Worm (Caenorhabditis elegans): ENCODE data around the gene W06H8.6.

The W06H8.6 gene

DNA sequence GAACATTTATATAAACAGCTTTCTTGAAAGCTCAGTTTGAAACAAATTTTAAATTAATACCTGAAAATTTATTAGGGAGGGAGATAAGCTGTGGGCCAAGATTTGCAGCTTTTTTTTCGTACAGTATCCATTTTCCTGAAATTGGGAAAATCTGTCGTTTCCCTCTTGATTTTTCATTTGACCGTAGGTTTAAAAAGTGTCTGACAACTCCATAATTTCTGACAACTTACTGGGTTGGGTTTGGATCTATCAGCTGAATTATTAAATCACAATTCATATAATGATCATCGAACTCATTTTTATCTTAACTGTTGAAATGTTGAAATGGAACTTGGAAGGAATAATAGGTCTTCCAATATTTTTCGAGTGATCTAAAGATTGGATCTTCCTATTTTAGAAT is 6.1 kb downstream of the W06H8.6 start (continued):
- TF ChIP-seq ztf-25 (GFP tag; IDR thresholded peaks at IDR 0.05) (no peak), hlh-26 (GFP tag; conservative IDR thresholded peaks at IDR 0.05) (no peak), ztf-26 (tag; optimal IDR thresholded peaks at IDR 0.05) (no peak), nhr-90 (tag; optimal IDR thresholded peaks at IDR 0.05) (no peak), rcor-1 (GFP tag; IDR thresholded peaks at IDR 0.05) (no peak), Y67H2A.10 (GFP tag; conservative IDR thresholded peaks at IDR 0.05) (no peak), let-607 (tag; optimal IDR thresholded peaks at IDR 0.05) (no peak), lin-40 (tag; optimal IDR thresholded peaks at IDR 0.05) (no peak), madf-10 (tag; optimal IDR thresholded peaks at IDR 0.05) (peak; percentile 35), Y56A3A.18 (GFP tag; IDR thresholded peaks at IDR 0.05) (0 out of 2 replicates have a peak, but pooled peaks have one; percentile 7), hlh-12 (tag; optimal IDR thresholded peaks at IDR 0.05) (no peak), hmg-1.2 (GFP tag; IDR thresholded peaks at IDR 0.05) (no peak), B0019.2 (GFP tag; conservative IDR thresholded peaks at IDR 0.05) (no peak), lsl-1 (GFP tag; optimal IDR thresholded peaks at IDR 0.05) (no peak), F37B4.10 (GFP tag; IDR thresholded peaks at IDR 0.05) (no peak), madf-3 (GFP tag; IDR thresholded peaks at IDR 0.05) (no peak), snpc-4 (GFP tag; optimal IDR thresholded peaks at IDR 0.05) (peak; percentile 8), snpc-4 (tag; optimal IDR thresholded peaks at IDR 0.05) (no peak)

DNA sequence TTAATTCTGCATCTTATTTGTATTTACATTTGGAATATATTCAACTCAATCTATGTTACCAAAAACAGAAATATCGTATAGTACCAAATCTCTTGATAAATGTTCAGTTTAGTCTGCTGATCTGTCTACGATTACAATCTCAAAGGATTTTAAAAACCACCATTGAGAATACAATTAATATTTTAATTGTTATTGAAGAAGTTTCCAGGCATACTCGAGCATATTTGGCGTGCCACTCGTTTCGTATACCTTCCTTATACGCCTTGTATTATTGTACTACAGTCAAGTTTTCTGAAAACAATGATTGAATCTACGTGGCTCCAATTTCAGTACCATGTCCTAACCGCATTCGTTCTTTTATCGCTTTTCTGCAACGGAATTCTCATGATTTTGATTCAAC is 9.0 kb downstream of the W06H8.6 start, which contains the start of gene str-206:
TSS of gene str-206 (plus strand) at position 301 of the 400 bp plus-strand sequence.
- TF ChIP-seq aptf-2 (GFP tag; conservative IDR thresholded peaks at IDR 0.05) (no peak), Y53F4B.3 (GFP tag; IDR thresholded peaks at IDR 0.05) (no peak), madf-10 (tag; optimal IDR thresholded peaks at IDR 0.05) (no peak), repo-1 (tag; optimal IDR thresholded peaks at IDR 0.05) (peak; percentile 28)

DNA sequence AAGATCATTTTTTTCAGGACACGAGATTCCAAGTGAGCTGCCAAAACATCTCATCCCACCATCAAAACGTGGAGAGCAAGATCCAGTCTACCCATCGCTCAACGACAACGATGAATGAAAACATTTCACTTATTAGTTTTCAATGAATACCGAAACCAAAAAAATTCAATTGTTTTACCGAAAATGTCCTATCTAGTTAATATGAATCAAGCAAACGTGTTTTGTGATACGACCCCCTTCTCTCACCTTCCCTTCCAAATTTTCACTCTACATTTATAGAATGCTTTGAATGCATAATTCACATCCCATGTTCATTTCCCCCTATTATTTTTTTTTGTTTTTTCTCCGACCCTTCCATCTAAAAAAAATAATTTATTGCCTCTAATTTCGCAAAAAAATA is 9.7 kb downstream of the W06H8.6 start:
- no peak for TF ChIP-seq F23B12.7 (tag; optimal IDR thresholded peaks at IDR 0.05; ENCODE audit: insufficient read depth)
- no peak for TF ChIP-seq aptf-3 (GFP tag; IDR thresholded peaks at IDR 0.05)
- no peak for TF ChIP-seq C17E4.6 (GFP tag; IDR thresholded peaks at IDR 0.05)

DNA sequence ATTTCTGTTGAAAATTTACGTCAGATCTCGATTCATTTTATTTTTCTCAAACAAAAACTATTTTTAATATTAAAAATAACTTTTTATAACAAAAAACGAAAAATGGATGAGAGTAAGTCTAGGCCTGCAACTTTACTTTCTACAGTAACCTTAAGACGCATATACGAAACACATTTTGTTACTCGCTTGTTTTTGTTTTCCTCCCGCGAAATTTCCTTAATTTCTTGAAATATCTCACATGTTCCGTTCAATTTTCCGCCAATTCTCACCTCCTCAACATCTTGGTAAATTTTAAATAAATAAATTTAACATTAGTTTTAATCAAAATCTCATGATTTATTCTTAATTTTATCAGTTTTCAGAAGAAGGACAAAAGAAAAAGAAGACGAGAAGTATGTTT is 12.3 kb downstream of the W06H8.6 start:
- 0 out of 2 replicates have a peak, but pooled peaks have one; percentile 47 for TF ChIP-seq rcor-1 (GFP tag; IDR thresholded peaks at IDR 0.05)
- TF ChIP-seq ceh-100 (GFP tag; IDR thresholded peaks at IDR 0.05): no peak
- TF ChIP-seq lir-1 (GFP tag; conservative IDR thresholded peaks at IDR 0.05): no peak
- TF ChIP-seq madf-8 (GFP tag; conservative IDR thresholded peaks at IDR 0.05): peak; percentile 99
- peak; percentile 73 for TF ChIP-seq F33H1.4 (GFP tag; IDR thresholded peaks at IDR 0.05)
- TF ChIP-seq madf-6 (GFP tag; IDR thresholded peaks at IDR 0.05): peak; percentile 99
- TF ChIP-seq ekl-4 (GFP tag; IDR thresholded peaks at IDR 0.05): 0 out of 2 replicates have a peak, but pooled peaks have one; percentile 16
- TF ChIP-seq madf-3 (GFP tag; IDR thresholded peaks at IDR 0.05): no peak
- TF ChIP-seq snpc-3.4 (tag; optimal IDR thresholded peaks at IDR 0.05): peak; percentile 63
- TF ChIP-seq F23B12.7 (tag; optimal IDR thresholded peaks at IDR 0.05; ENCODE audit: insufficient read depth): peak; percentile 22
- TF ChIP-seq tlf-1 (GFP tag; optimal IDR thresholded peaks at IDR 0.05): peak; percentile 6
- peak; percentile 67 for TF ChIP-seq dpl-1 (GFP tag; optimal IDR thresholded peaks at IDR 0.05)
- TF ChIP-seq ceh-91 (GFP tag; IDR thresholded peaks at IDR 0.05): peak; percentile 81
- peak; percentile 95 for TF ChIP-seq lsl-1 (GFP tag; optimal IDR thresholded peaks at IDR 0.05)
- TF ChIP-seq hmg-1.2 (GFP tag; IDR thresholded peaks at IDR 0.05): peak; percentile 33; the same call in 1 of the 2 replicates
- peak; percentile 70 for TF ChIP-seq hsf-1 (GFP tag; IDR thresholded peaks at IDR 0.05)
- TF ChIP-seq snpc-1.3 (tag; optimal IDR thresholded peaks at IDR 0.05; ENCODE audit: insufficient read depth): peak; percentile 33
- peak; percentile 69 for TF ChIP-seq lin-54 (GFP tag; optimal IDR thresholded peaks at IDR 0.05)
- TF ChIP-seq efl-1 (GFP tag; optimal IDR thresholded peaks at IDR 0.05): peak; percentile 94
- TF ChIP-seq D2030.7 (GFP tag; IDR thresholded peaks at IDR 0.05): peak; percentile 76
- TF ChIP-seq F49E8.2 (tag; optimal IDR thresholded peaks at IDR 0.05; ENCODE audit: insufficient read depth): peak; percentile 13
- TF ChIP-seq athp-1 (tag; optimal IDR thresholded peaks at IDR 0.05): no peak
- TF ChIP-seq xnd-1 (tag; optimal IDR thresholded peaks at IDR 0.05): peak; percentile 95
- no peak for TF ChIP-seq ztf-3 (GFP tag; optimal IDR thresholded peaks at IDR 0.05)

Measured in whole organism, young adult.